Worm (Caenorhabditis elegans) whole organism, L4/young adult: ENCODE results near the gene Y116A8C.19.

ENCODE experiments used
- W03F9.2 ChIP-seq: fragments of 150-350 bp; optimal IDR thresholded peaks from 2 replicates; lab custom pipeline; 2014; ENCODE audit warnings: missing biosample characterization, missing genetic modification characterization
- dao-5 ChIP-seq: sonication (generic microtip); optimal IDR thresholded peaks from 2 replicates; lab custom pipeline; 2016; ENCODE audit warnings: missing genotype, missing genetic modification characterization, moderate library complexity, missing compliant biosample characterization
- him-1 ChIP-seq: sonication (generic microtip); optimal IDR thresholded peaks from 2 replicates; lab custom pipeline; 2016; ENCODE audit warnings: missing genotype, missing genetic modification reagents, missing genetic modification characterization, missing compliant biosample characterization

ce11 chrIV:17058036-17058435, 18.6 kb upstream of the Y116A8C.19 start, which contains the start of gene Y116A8C.44:
- TF ChIP-seq him-1 = no peak
- no peak for TF ChIP-seq dao-5 (tag; lab: Kevin White, UChicago)
- no peak for TF ChIP-seq W03F9.2 (tag; lab: Kevin White, UChicago)
